Worm (Caenorhabditis elegans) whole organism, L4 larva: ENCODE results near the gene riok-3.

Experiments used
- F10B5.3 ChIP-seq: sonication (generic microtip); optimal IDR thresholded peaks from 2 replicates; lab custom pipeline; 2016; ENCODE audit warnings: mild to moderate bottlenecking, missing genetic modification characterization, missing compliant biosample characterization
- F49E8.2 ChIP-seq: sonication (generic microtip); optimal IDR thresholded peaks from 2 replicates; lab custom pipeline; 2016; ENCODE audit warnings: missing compliant biosample characterization, mild to moderate bottlenecking, missing genetic modification characterization, borderline replicate concordance
- T20F7.1 ChIP-seq: fragments of 200-800 bp; sonication (Bioruptor generic); optimal IDR thresholded peaks from 2 replicates; lab custom pipeline; 2018; ENCODE audit warnings: mild to moderate bottlenecking, missing genetic modification characterization, missing compliant biosample characterization
- Y48G9A.11 ChIP-seq: fragments of 200-800 bp; sonication (Bioruptor generic); IDR thresholded peaks from 2 replicates; pipeline ENCODE4 v1.3.6; 2022; ENCODE audit warnings: missing genetic modification reagents, missing genetic modification characterization, missing compliant biosample characterization
- aha-1 ChIP-seq: fragments of 150-350 bp; peaks from one replicate; lab custom pipeline; 2014; ENCODE audit warnings: missing biosample characterization, missing genetic modification characterization
- arid-1 ChIP-seq: fragments of 200-800 bp; sonication (Bioruptor generic); conservative IDR thresholded peaks from 2 replicates; pipeline ENCODE4 v1.3.6; 2022; ENCODE audit warnings: missing genetic modification reagents, missing genetic modification characterization, missing compliant biosample characterization
- ceh-82 ChIP-seq: sonication (generic microtip); optimal IDR thresholded peaks from 2 replicates; lab custom pipeline; 2017; ENCODE audit warnings: missing biosample characterization, missing genetic modification characterization
- cey-2 ChIP-seq: sonication (generic microtip); optimal IDR thresholded peaks from 3 replicates; lab custom pipeline; 2017; ENCODE audit warnings: missing genetic modification characterization, mild to moderate bottlenecking, missing compliant biosample characterization, antibody characterized with exemption, borderline replicate concordance; ENCODE audit not compliant: insufficient read depth
- ctbp-1 ChIP-seq: fragments of 200-800 bp; sonication (Bioruptor generic); IDR thresholded peaks from 2 replicates; pipeline ENCODE4 v1.3.6; 2022; ENCODE audit warnings: missing genetic modification reagents, missing genetic modification characterization, missing compliant biosample characterization
- daf-16 ChIP-seq, 3 experiments: sonication (generic microtip); optimal IDR thresholded peaks; 2 replicates each; lab custom pipeline; 2016 to 2017; ENCODE audit warnings: missing genetic modification characterization in 3 of 3, missing genetic modification reagents in 3 of 3, mild to moderate bottlenecking in 2 of 3, missing compliant biosample characterization in 2 of 3, missing biosample characterization in 1 of 3, moderate library complexity in 1 of 3
- dpl-1 ChIP-seq: fragments of 150-350 bp; optimal IDR thresholded peaks from 2 replicates; lab custom pipeline; 2014; ENCODE audit warnings: missing biosample characterization, missing genetic modification reagents, missing genetic modification characterization
- dve-1 ChIP-seq: sonication (generic microtip); optimal IDR thresholded peaks from 2 replicates; lab custom pipeline; 2017; ENCODE audit warnings: antibody characterized with exemption, mild to moderate bottlenecking, missing genetic modification characterization, missing compliant biosample characterization; ENCODE audit not compliant: insufficient read depth
- egl-43 ChIP-seq: fragments of 200-800 bp; sonication (Bioruptor generic); IDR thresholded peaks from 2 replicates; pipeline ENCODE4 v1.3.6; 2022; ENCODE audit warnings: missing genetic modification reagents, missing genetic modification characterization, missing compliant biosample characterization
- gei-8 ChIP-seq: fragments of 200-800 bp; sonication (Bioruptor generic); optimal IDR thresholded peaks from 2 replicates; lab custom pipeline; 2018; ENCODE audit warnings: mild to moderate bottlenecking, missing genetic modification characterization, missing compliant biosample characterization
- hlh-11 ChIP-seq: fragments of 200-800 bp; sonication (Bioruptor generic); optimal IDR thresholded peaks from 2 replicates; lab custom pipeline; 2018; ENCODE audit warnings: mild to moderate bottlenecking, missing genetic modification characterization, missing compliant biosample characterization
- hlh-30 ChIP-seq: sonication (generic microtip); optimal IDR thresholded peaks from 2 replicates; lab custom pipeline; 2017; ENCODE audit warnings: antibody characterized with exemption, mild to moderate bottlenecking, missing genetic modification characterization, missing compliant biosample characterization; ENCODE audit not compliant: insufficient read depth
- lim-7 ChIP-seq: fragments of 200-800 bp; sonication (Bioruptor generic); IDR thresholded peaks from 2 replicates; pipeline ENCODE4 v1.3.6; 2022; ENCODE audit warnings: missing genetic modification characterization, missing compliant biosample characterization
- lin-1 ChIP-seq: fragments of 200-800 bp; sonication (Bioruptor generic); IDR thresholded peaks from 2 replicates; pipeline ENCODE4 v1.3.6; 2022; ENCODE audit warnings: missing genetic modification reagents, missing genetic modification characterization, missing compliant biosample characterization
- lsy-2 ChIP-seq, 2 experiments: fragments of 150-350 bp in 1 of 2; sonication (generic microtip) in 1 of 2; optimal IDR thresholded peaks; 2 replicates each; lab custom pipeline; 2014 to 2017; ENCODE audit warnings: missing biosample characterization in 2 of 2, missing genetic modification characterization in 2 of 2
- madf-9 ChIP-seq: fragments of 200-800 bp; sonication (Bioruptor generic); conservative IDR thresholded peaks from 2 replicates; pipeline ENCODE4 v1.3.6; 2022; ENCODE audit warnings: missing genetic modification reagents, missing genetic modification characterization, missing compliant biosample characterization
- mep-1 ChIP-seq: fragments of 150-350 bp; sonication (generic microtip); optimal IDR thresholded peaks from 3 replicates; lab custom pipeline; 2014; ENCODE audit warnings: missing biosample characterization, missing genetic modification characterization
- nhr-10 ChIP-seq: fragments of 150-350 bp; optimal IDR thresholded peaks from 2 replicates; lab custom pipeline; 2014; ENCODE audit warnings: missing biosample characterization, missing genetic modification characterization
- nhr-11 ChIP-seq: fragments of 150-350 bp; optimal IDR thresholded peaks from 2 replicates; lab custom pipeline; 2014; ENCODE audit warnings: missing biosample characterization, missing genetic modification characterization
- nhr-28 ChIP-seq: fragments of 150-350 bp; optimal IDR thresholded peaks from 2 replicates; lab custom pipeline; 2014; ENCODE audit warnings: missing biosample characterization, missing genetic modification characterization
- nhr-42 ChIP-seq: fragments of 200-800 bp; sonication (Bioruptor generic); IDR thresholded peaks from 2 replicates; pipeline ENCODE4 v1.3.6; 2022; ENCODE audit warnings: missing genetic modification characterization, missing compliant biosample characterization
- nhr-48 ChIP-seq: sonication (generic microtip); optimal IDR thresholded peaks from 2 replicates; lab custom pipeline; 2016; ENCODE audit warnings: mild to moderate bottlenecking, missing genetic modification characterization, missing compliant biosample characterization
- nhr-6 ChIP-seq: fragments of 150-350 bp; optimal IDR thresholded peaks from 2 replicates; lab custom pipeline; 2014; ENCODE audit warnings: missing biosample characterization, missing genetic modification characterization
- nhr-76 ChIP-seq: fragments of 150-350 bp; optimal IDR thresholded peaks from 2 replicates; lab custom pipeline; 2014; ENCODE audit warnings: missing biosample characterization, missing genetic modification characterization
- nhr-77 ChIP-seq: fragments of 150-350 bp; optimal IDR thresholded peaks from 2 replicates; lab custom pipeline; 2014; ENCODE audit warnings: missing biosample characterization, missing genetic modification characterization
- sdz-12 ChIP-seq: fragments of 200-800 bp; sonication (Bioruptor generic); optimal IDR thresholded peaks from 2 replicates; lab custom pipeline; 2018; ENCODE audit warnings: mild to moderate bottlenecking, missing genetic modification characterization, missing compliant biosample characterization
- spr-1 ChIP-seq: sonication (generic microtip); optimal IDR thresholded peaks from 2 replicates; lab custom pipeline; 2016; ENCODE audit warnings: mild to moderate bottlenecking, missing genetic modification characterization, missing compliant biosample characterization
- unc-130 ChIP-seq: sonication (generic microtip); optimal IDR thresholded peaks from 2 replicates; lab custom pipeline; 2016; ENCODE audit warnings: missing genetic modification reagents, missing genetic modification characterization, missing compliant biosample characterization
- unc-62 ChIP-seq, 3 experiments: fragments of 150-350 bp in 1 of 3; sonication (generic microtip); optimal IDR thresholded peaks in 2 of 3; peaks in 1 of 3; 1 replicate in 1 of 3; 2 replicates in 2 of 3; lab custom pipeline; 2014 to 2017; ENCODE audit warnings: missing biosample characterization in 3 of 3, missing genetic modification characterization in 3 of 3, missing genetic modification reagents in 3 of 3, missing genotype in 1 of 3
- zip-2 ChIP-seq: fragments of 150-350 bp; optimal IDR thresholded peaks from 2 replicates; lab custom pipeline; 2014; ENCODE audit warnings: missing biosample characterization, missing genetic modification characterization

Gene riok-3

DNA sequence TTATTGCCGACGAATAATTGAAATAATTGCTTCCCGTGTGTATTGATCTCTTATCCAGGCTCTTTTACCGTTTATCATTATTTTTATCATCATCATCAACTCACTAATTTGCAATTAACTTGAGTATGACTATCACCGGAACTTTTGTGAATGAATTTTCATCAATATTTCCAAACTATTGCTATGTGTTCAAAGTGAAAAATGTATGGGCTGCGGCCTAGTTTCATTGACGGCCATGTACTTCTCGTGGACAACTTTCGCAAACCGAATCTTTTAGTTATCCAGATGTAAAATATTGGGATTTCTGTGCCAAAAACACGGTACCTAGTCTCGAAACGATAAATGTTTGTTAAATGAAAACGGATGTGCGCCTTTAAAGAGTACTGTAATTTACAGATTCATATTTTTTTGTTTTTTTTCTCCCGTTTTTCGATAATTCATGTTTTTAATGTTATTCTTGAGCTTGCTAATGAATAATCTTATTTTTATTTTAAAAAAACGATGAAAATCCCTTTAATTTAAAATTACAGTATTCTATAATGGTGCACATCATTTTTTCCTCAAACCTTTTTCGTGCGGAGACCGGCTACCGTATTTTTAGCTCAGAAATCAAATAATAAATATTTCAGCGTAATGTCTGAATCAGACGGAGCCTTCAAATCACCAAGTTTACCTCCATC is 6.2 kb downstream of the riok-3 start, which contains the start of gene ZK632.2 (continued):
- TF ChIP-seq gei-8 (GFP tag; lab: Kevin White, UChicago) (no peak), unc-62 (GFP tag; optimal IDR thresholded peaks at IDR 0.05 in 1 of 2; lab: Kevin White, UChicago) (no peak), unc-62 (tag; optimal IDR thresholded peaks at IDR 0.05; lab: Kevin White, UChicago) (no peak), lsy-2 (tag; optimal IDR thresholded peaks at IDR 0.05; lab: Kevin White, UChicago) (peak in 1 of 2 experiments; percentile 56), lim-7 (GFP tag; lab: Robert Waterston, UW) (no peak), aha-1 (tag; lab: Kevin White, UChicago) (peak; percentile 68), sdz-12 (GFP tag; lab: Kevin White, UChicago) (no peak), nhr-11 (tag; lab: Kevin White, UChicago) (no peak), Y48G9A.11 (GFP tag; lab: Robert Waterston, UW) (no peak)
- TF ChIP-seq, all 104 proteins: peak for 6

DNA sequence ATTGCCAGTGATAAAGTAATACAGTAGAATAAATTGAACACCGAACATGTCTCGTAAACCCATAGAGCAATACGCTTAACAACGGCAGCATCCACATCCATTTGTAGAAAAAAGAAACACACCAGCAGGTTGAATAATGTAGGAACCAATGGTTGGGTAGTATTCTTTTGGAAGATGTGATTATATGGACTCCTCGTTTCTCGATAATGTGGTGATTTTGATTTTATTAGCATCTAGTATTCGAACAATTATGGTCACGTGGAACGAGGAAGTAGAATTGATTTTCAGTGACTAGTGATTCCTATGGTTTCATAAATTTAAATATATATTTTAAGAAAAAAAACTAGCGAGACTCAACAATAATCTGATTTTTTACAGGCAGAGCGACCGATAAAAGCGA is 8.4 kb downstream of the riok-3 start, which contains the start of gene srxa-10:
srxa-10 (minus strand) TSS at position 101 of the 400 bp plus-strand sequence.
- no peak for TF ChIP-seq nhr-6 (tag; lab: Kevin White, UChicago)
- no peak for TF ChIP-seq F10B5.3 (tag; lab: Kevin White, UChicago)
- no peak for TF ChIP-seq nhr-76 (tag; lab: Kevin White, UChicago)
- no peak for TF ChIP-seq hlh-30 (tag; lab: Kevin White, UChicago)
- no peak for TF ChIP-seq lsy-2 (tag; optimal IDR thresholded peaks at IDR 0.05; lab: Kevin White, UChicago)
- TF ChIP-seq nhr-10 (tag; lab: Kevin White, UChicago) = no peak
- TF ChIP-seq unc-130 (GFP tag; lab: Kevin White, UChicago) = no peak
- TF ChIP-seq madf-9 (GFP tag; lab: Robert Waterston, UW) = no peak
- TF ChIP-seq ceh-82 (tag; lab: Kevin White, UChicago) = no peak
- no peak for TF ChIP-seq zip-2 (tag; lab: Kevin White, UChicago)

DNA sequence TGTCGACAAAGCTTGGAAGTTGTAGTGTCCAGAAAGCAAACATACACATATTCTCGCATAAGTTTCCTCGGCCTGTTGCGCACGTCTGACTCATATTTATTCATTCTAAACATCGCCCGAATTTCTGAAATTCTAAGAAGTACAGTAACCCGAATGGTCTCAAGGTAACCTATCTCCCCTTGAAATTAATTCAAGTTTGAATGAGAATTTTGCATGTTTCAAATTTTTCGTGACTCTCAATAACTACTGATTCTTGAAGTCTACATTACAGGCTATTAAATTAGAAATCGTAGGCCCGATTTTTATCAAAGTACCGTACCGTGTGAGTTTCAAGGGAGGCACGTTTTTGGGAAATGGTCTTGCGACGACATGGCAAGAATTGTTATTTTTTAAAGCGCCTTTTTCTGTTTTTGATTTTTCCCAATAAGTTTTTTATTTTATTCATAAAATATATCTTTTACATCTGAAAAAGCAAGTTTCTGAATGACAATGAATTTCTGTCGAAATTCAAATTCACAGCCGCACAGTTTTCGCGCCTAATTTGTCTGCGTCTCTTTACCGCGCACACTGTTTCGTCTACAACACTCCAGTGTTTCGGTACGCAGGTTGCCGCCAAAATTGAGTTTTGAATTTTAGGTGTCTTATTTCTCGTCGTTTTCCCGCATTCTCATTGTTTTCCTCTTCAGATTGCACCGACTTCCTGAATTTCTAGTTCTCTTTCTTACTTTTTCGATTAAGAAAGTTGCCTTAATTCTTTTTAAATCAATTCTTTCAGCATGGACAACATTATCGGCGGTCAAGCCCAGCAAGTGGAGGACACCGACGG is 11.0 kb downstream of the riok-3 start, which contains the start of the genes R10E11.9 and mcm-6:
R10E11.9 (minus strand) TSS at position 51 of the 826 bp plus-strand sequence.
mcm-6 (plus strand) TSS at position 776 of the 826 bp plus-strand sequence.
- TF ChIP-seq unc-130 (GFP tag; lab: Kevin White, UChicago) (peak; percentile 62), unc-62 (GFP tag; optimal IDR thresholded peaks at IDR 0.05 in 1 of 2; lab: Kevin White, UChicago) (peak in 1 of 2 experiments; percentile 11), unc-62 (tag; optimal IDR thresholded peaks at IDR 0.05; lab: Kevin White, UChicago) (no peak), nhr-28 (peak; percentile 70), lin-1 (GFP tag; lab: Robert Waterston, UW) (no peak), F49E8.2 (tag; lab: Kevin White, UChicago) (no peak), dpl-1 (GFP tag; lab: Kevin White, UChicago) (peak; percentile 79), T20F7.1 (GFP tag; lab: Kevin White, UChicago) (no peak), daf-16 (GFP tag; optimal IDR thresholded peaks at IDR 0.05; lab: Kevin White, UChicago) (no peak), daf-16 (tag; optimal IDR thresholded peaks at IDR 0.05; lab: Kevin White, UChicago) (peak; percentile 23)

DNA sequence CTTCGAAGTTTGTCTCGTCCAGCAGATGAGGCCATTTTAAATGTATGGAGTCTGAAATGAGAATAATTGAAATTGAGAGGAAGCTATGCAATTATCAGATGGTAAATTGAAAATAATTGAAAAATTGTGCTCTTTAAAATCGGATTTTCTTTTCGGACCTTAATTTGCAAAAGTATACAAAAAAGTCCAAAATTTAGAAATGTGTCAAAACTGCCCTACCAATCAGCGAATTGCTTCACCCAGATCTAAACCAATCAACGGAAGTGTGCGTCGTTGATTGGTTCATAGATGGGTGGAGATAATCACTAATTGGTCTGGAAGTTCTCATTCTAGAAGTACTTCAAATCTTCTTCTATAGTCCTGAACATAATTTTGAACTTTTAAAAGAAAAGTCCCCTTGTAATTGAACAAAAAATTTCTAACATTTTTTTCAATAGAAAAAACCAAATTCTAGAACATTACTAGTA is 15.2 kb downstream of the riok-3 start, which contains the start of gene R10E11.5:
R10E11.5 (minus strand) TSS at position 51 of the 467 bp plus-strand sequence.
- no peak for TF ChIP-seq ctbp-1 (GFP tag; lab: Robert Waterston, UW)
- TF ChIP-seq nhr-42 (GFP tag; lab: Robert Waterston, UW) = no peak
- TF ChIP-seq arid-1 (GFP tag; lab: Robert Waterston, UW) = no peak
- TF ChIP-seq hlh-11 (tag; lab: Kevin White, UChicago) = no peak
- no peak for TF ChIP-seq mep-1
- no peak for TF ChIP-seq cey-2 (tag; lab: Kevin White, UChicago)
- TF ChIP-seq spr-1 (tag; lab: Kevin White, UChicago) = no peak
- no peak for TF ChIP-seq egl-43 (GFP tag; lab: Robert Waterston, UW)
- TF ChIP-seq dve-1 (tag; lab: Kevin White, UChicago) = no peak
- TF ChIP-seq gei-8 (GFP tag; lab: Kevin White, UChicago) = no peak
- TF ChIP-seq nhr-48 (tag; lab: Kevin White, UChicago) = no peak
- no peak for TF ChIP-seq nhr-77 (tag; lab: Kevin White, UChicago)
- TF ChIP-seq nhr-28 = no peak
